Worm (Caenorhabditis elegans) whole organism, L2 larva: ENCODE measurements around the gene K10B3.5.

ENCODE experiments used
- aly-2 ChIP-seq: fragments of 150-350 bp; optimal IDR thresholded peaks from 2 replicates; lab custom pipeline; 2014; ENCODE audit warnings: missing biosample characterization, missing genetic modification characterization
- ceh-16 ChIP-seq: fragments of 150-350 bp; optimal IDR thresholded peaks from 2 replicates; lab custom pipeline; 2014; ENCODE audit warnings: missing biosample characterization, missing genetic modification characterization
- crh-2 ChIP-seq: sonication (generic microtip); optimal IDR thresholded peaks from 2 replicates; lab custom pipeline; 2017; ENCODE audit warnings: missing biosample characterization, missing genetic modification characterization
- egl-27 ChIP-seq: sonication (generic microtip); optimal IDR thresholded peaks from 3 replicates; lab custom pipeline; 2017; ENCODE audit warnings: missing biosample characterization, missing genetic modification reagents, missing genetic modification characterization
- lin-13 ChIP-seq: fragments of 150-350 bp; optimal IDR thresholded peaks from 2 replicates; lab custom pipeline; 2014; ENCODE audit warnings: missing biosample characterization, missing genetic modification reagents, missing genetic modification characterization
- lin-39 ChIP-seq: fragments of 150-350 bp; optimal IDR thresholded peaks from 2 replicates; lab custom pipeline; 2014; ENCODE audit warnings: missing biosample characterization, missing genetic modification reagents, missing genetic modification characterization
- mdl-1 ChIP-seq, 2 experiments: fragments of 150-350 bp in 1 of 2; sonication (generic microtip) in 1 of 2; optimal IDR thresholded peaks; 2 replicates each; lab custom pipeline; 2017; ENCODE audit warnings: missing biosample characterization in 2 of 2, missing genetic modification characterization in 2 of 2
- nhr-11 ChIP-seq: fragments of 150-350 bp; optimal IDR thresholded peaks from 2 replicates; lab custom pipeline; 2014; ENCODE audit warnings: missing biosample characterization, missing genetic modification characterization
- nhr-12 ChIP-seq: fragments of 150-350 bp; optimal IDR thresholded peaks from 2 replicates; lab custom pipeline; 2014; ENCODE audit warnings: missing biosample characterization, missing genetic modification characterization
- nhr-23 ChIP-seq: fragments of 150-350 bp; optimal IDR thresholded peaks from 2 replicates; lab custom pipeline; 2014; ENCODE audit warnings: missing biosample characterization, missing genetic modification reagents, missing genetic modification characterization
- nhr-77 ChIP-seq: fragments of 150-350 bp; optimal IDR thresholded peaks from 2 replicates; lab custom pipeline; 2014; ENCODE audit warnings: missing biosample characterization, missing genetic modification characterization
- unc-62 ChIP-seq: fragments of 150-350 bp; optimal IDR thresholded peaks from 2 replicates; lab custom pipeline; 2014; ENCODE audit warnings: missing biosample characterization, missing genetic modification reagents, missing genetic modification characterization

DNA sequence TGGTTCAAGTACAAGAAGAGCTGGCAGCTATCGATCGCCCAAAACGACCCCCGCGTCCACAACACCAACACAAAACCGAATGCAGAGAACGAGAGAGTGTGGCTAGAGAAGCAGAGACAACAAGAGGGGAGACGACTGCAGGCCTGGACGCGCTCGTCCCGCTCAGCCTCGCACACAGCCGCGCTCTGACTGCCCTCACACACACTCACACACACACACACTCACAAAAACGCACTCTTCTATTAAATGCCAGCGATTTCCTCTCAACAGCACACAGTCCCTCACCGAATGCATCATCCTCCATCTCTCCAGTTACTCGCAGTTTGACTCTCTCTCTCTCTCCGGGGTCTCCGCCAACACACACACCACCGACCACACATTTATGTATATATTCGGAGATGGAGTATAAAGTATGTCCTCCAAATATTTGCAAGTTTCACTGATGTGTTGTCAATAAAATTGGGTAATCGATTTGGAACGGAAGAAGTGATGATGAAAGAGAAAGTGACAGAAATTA is 21.4 kb upstream of the K10B3.5 start:
- peak; percentile 71 for TF ChIP-seq lin-39 (tag; lab: Kevin White, UChicago)
- peak; percentile 96 for TF ChIP-seq crh-2 (tag; lab: Kevin White, UChicago)
- TF ChIP-seq nhr-23: no peak
- TF ChIP-seq nhr-11 (tag; lab: Kevin White, UChicago): no peak
- no peak for TF ChIP-seq aly-2 (tag; lab: Kevin White, UChicago)
- no peak for TF ChIP-seq nhr-12
- TF ChIP-seq mdl-1 (tag; optimal IDR thresholded peaks at IDR 0.05; lab: Kevin White, UChicago): peak; percentile 67 to 87
- TF ChIP-seq nhr-77 (tag; lab: Kevin White, UChicago): peak; percentile 9
- TF ChIP-seq egl-27 (tag; lab: Kevin White, UChicago): peak; percentile 95
- peak; percentile 77 for TF ChIP-seq ceh-16 (tag; lab: Kevin White, UChicago)
- TF ChIP-seq lin-13 (GFP tag; lab: Kevin White, UChicago): peak; percentile 84
- TF ChIP-seq unc-62: no peak
